Worm (Caenorhabditis elegans) whole organism, late embryonic: Measurements from ENCODE around the gene M106.7.

Experiments used
- C38D4.7 ChIP-seq: fragments of 200-800 bp; sonication (Bioruptor generic); optimal IDR thresholded peaks from 2 replicates; lab custom pipeline; 2018; ENCODE audit warnings: mild to moderate bottlenecking, missing genetic modification characterization, moderate library complexity, missing compliant biosample characterization
- K02D7.2 ChIP-seq: sonication (generic microtip); optimal IDR thresholded peaks from 2 replicates; lab custom pipeline; 2017; ENCODE audit warnings: mild to moderate bottlenecking, missing genetic modification characterization, missing compliant biosample characterization
- ceh-9 ChIP-seq: sonication (generic microtip); optimal IDR thresholded peaks from 2 replicates; lab custom pipeline; 2016; ENCODE audit warnings: mild to moderate bottlenecking, missing genetic modification characterization, inconsistent platforms, missing compliant biosample characterization
- dve-1 ChIP-seq: sonication (generic microtip); optimal IDR thresholded peaks from 2 replicates; lab custom pipeline; 2017; ENCODE audit warnings: antibody characterized with exemption, mild to moderate bottlenecking, missing genetic modification characterization, missing compliant biosample characterization
- elt-4 ChIP-seq: sonication (generic microtip); optimal IDR thresholded peaks from 2 replicates; lab custom pipeline; 2016; ENCODE audit warnings: missing genetic modification characterization, missing compliant biosample characterization
- fkh-10 ChIP-seq: fragments of 150-350 bp; optimal IDR thresholded peaks from 2 replicates; lab custom pipeline; 2014; ENCODE audit warnings: missing biosample characterization, missing genetic modification reagents, missing genetic modification characterization
- sdc-2 ChIP-seq: sonication (generic microtip); optimal IDR thresholded peaks from 2 replicates; lab custom pipeline; 2016; ENCODE audit warnings: missing genotype, missing genetic modification characterization, missing compliant biosample characterization
- sox-2 ChIP-seq: fragments of 200-800 bp; sonication (Bioruptor generic); IDR thresholded peaks from 2 replicates; pipeline ENCODE4 v1.3.6; 2022; ENCODE audit warnings: missing genetic modification reagents, missing genetic modification characterization, missing compliant biosample characterization
- unc-86 ChIP-seq: sonication (generic microtip); optimal IDR thresholded peaks from 2 replicates; lab custom pipeline; 2016; ENCODE audit warnings: missing genetic modification characterization, missing compliant biosample characterization

DNA sequence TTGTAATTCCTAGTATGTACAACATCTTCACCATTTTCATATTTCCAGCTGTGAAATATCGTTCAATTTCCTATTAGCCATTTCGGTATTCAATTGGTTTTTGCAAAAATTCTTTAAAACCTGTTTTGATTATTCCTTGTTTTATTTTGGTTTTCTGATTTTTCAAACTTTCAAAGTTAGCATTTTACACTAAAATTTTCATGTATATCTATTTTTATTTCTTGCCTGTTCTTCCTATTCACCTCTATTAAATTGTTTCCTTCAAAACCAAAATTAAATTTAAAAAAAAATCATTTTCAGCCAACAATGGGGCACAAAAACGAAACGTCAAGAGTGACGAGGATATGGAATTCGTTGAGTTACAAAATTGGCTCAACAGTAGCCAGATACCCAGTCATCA is 32.0 kb upstream of the M106.7 start, which contains the start of gene ptr-8:
- TF ChIP-seq fkh-10 (GFP tag; lab: Kevin White, UChicago) (no peak), K02D7.2 (tag; lab: Kevin White, UChicago) (no peak), sdc-2 (tag; lab: Kevin White, UChicago) (no peak), sox-2 (GFP tag; lab: Robert Waterston, UW) (no peak), C38D4.7 (GFP tag; lab: Kevin White, UChicago) (no peak), unc-86 (no peak), elt-4 (tag; lab: Kevin White, UChicago) (no peak), ceh-9 (no peak), dve-1 (no peak)
